Worm (Caenorhabditis elegans) whole organism, late embryonic: ENCODE results near the gene Y41D4B.17.

Source experiments
- K02D7.2 ChIP-seq: sonication (generic microtip); optimal IDR thresholded peaks from 2 replicates; lab custom pipeline; 2017; ENCODE audit warnings: mild to moderate bottlenecking, missing genetic modification characterization, missing compliant biosample characterization
- T23F11.4 ChIP-seq: fragments of 200-800 bp; sonication (Bioruptor generic); optimal IDR thresholded peaks from 2 replicates; lab custom pipeline; 2018; ENCODE audit warnings: mild to moderate bottlenecking, missing genetic modification characterization, missing compliant biosample characterization
- Y22D7AL.16 ChIP-seq: sonication (generic microtip); optimal IDR thresholded peaks from 2 replicates; lab custom pipeline; 2016; ENCODE audit warnings: missing genetic modification characterization, missing compliant biosample characterization
- ama-1 ChIP-seq: fragments of 150-350 bp; optimal IDR thresholded peaks from 2 replicates; lab custom pipeline; 2014
- ceh-14 ChIP-seq: sonication (generic microtip); optimal IDR thresholded peaks from 2 replicates; lab custom pipeline; 2016; ENCODE audit warnings: missing genotype, missing genetic modification characterization, missing compliant biosample characterization
- ceh-18 ChIP-seq: sonication (generic microtip); optimal IDR thresholded peaks from 2 replicates; lab custom pipeline; 2016; ENCODE audit warnings: missing genetic modification characterization, missing compliant biosample characterization
- ceh-19 ChIP-seq: fragments of 200-800 bp; sonication (Bioruptor generic); optimal IDR thresholded peaks from 2 replicates; lab custom pipeline; 2018; ENCODE audit warnings: mild to moderate bottlenecking, missing genetic modification characterization, missing compliant biosample characterization
- ceh-2 ChIP-seq: sonication (generic microtip); optimal IDR thresholded peaks from 2 replicates; lab custom pipeline; 2016; ENCODE audit warnings: missing genotype, missing genetic modification characterization, missing compliant biosample characterization
- ceh-22 ChIP-seq: sonication (generic microtip); optimal IDR thresholded peaks from 2 replicates; lab custom pipeline; 2017; ENCODE audit warnings: missing biosample characterization, missing genetic modification characterization
- ceh-24 ChIP-seq: sonication (generic microtip); optimal IDR thresholded peaks from 2 replicates; lab custom pipeline; 2016; ENCODE audit warnings: mild to moderate bottlenecking, missing genetic modification characterization, missing compliant biosample characterization
- ceh-31 ChIP-seq: sonication (generic microtip); optimal IDR thresholded peaks from 2 replicates; lab custom pipeline; 2016; ENCODE audit warnings: missing genetic modification characterization, missing compliant biosample characterization
- ceh-34 ChIP-seq: sonication (generic microtip); optimal IDR thresholded peaks from 2 replicates; lab custom pipeline; 2016; ENCODE audit warnings: mild to moderate bottlenecking, missing genetic modification characterization, missing compliant biosample characterization
- ceh-48 ChIP-seq: sonication (generic microtip); optimal IDR thresholded peaks from 2 replicates; lab custom pipeline; 2016; ENCODE audit warnings: missing genetic modification characterization, inconsistent platforms, missing compliant biosample characterization
- ceh-9 ChIP-seq: sonication (generic microtip); optimal IDR thresholded peaks from 2 replicates; lab custom pipeline; 2016; ENCODE audit warnings: mild to moderate bottlenecking, missing genetic modification characterization, inconsistent platforms, missing compliant biosample characterization
- che-1 ChIP-seq: sonication (generic microtip); optimal IDR thresholded peaks from 2 replicates; lab custom pipeline; 2016; ENCODE audit warnings: mild to moderate bottlenecking, missing genetic modification characterization, missing compliant biosample characterization
- dve-1 ChIP-seq: sonication (generic microtip); optimal IDR thresholded peaks from 2 replicates; lab custom pipeline; 2017; ENCODE audit warnings: antibody characterized with exemption, mild to moderate bottlenecking, missing genetic modification characterization, missing compliant biosample characterization
- elt-2 ChIP-seq: sonication (generic microtip); optimal IDR thresholded peaks from 2 replicates; lab custom pipeline; 2016; ENCODE audit warnings: missing genetic modification reagents, missing genetic modification characterization, missing compliant biosample characterization
- elt-4 ChIP-seq: sonication (generic microtip); optimal IDR thresholded peaks from 2 replicates; lab custom pipeline; 2016; ENCODE audit warnings: missing genetic modification characterization, missing compliant biosample characterization
- ets-4 ChIP-seq: sonication (generic microtip); optimal IDR thresholded peaks from 2 replicates; lab custom pipeline; 2016; ENCODE audit warnings: missing genetic modification characterization, missing compliant biosample characterization
- eyg-1 ChIP-seq: sonication (generic microtip); optimal IDR thresholded peaks from 2 replicates; lab custom pipeline; 2016; ENCODE audit warnings: missing genotype, missing genetic modification characterization, missing compliant biosample characterization
- fax-1 ChIP-seq: sonication (generic microtip); optimal IDR thresholded peaks from 2 replicates; lab custom pipeline; 2016; ENCODE audit warnings: missing genotype, missing genetic modification characterization, missing compliant biosample characterization
- fkh-10 ChIP-seq: fragments of 150-350 bp; optimal IDR thresholded peaks from 2 replicates; lab custom pipeline; 2014; ENCODE audit warnings: missing biosample characterization, missing genetic modification reagents, missing genetic modification characterization
- gmeb-2 ChIP-seq: sonication (generic microtip); optimal IDR thresholded peaks from 2 replicates; lab custom pipeline; 2016; ENCODE audit warnings: missing genetic modification characterization, inconsistent platforms, missing compliant biosample characterization
- hlh-30 ChIP-seq: sonication (generic microtip); optimal IDR thresholded peaks from 2 replicates; lab custom pipeline; 2017; ENCODE audit warnings: antibody characterized with exemption, missing genetic modification characterization, missing compliant biosample characterization; ENCODE audit not compliant: insufficient read depth
- hlh-8 ChIP-seq: sonication (generic microtip); optimal IDR thresholded peaks from 2 replicates; lab custom pipeline; 2016; ENCODE audit warnings: missing genotype, missing genetic modification characterization, missing compliant biosample characterization
- lim-6 ChIP-seq: sonication (generic microtip); optimal IDR thresholded peaks from 2 replicates; lab custom pipeline; 2016; ENCODE audit warnings: missing genetic modification characterization, missing compliant biosample characterization
- lin-11 ChIP-seq: fragments of 200-800 bp; sonication (Bioruptor generic); optimal IDR thresholded peaks from 2 replicates; lab custom pipeline; 2018; ENCODE audit warnings: mild to moderate bottlenecking, missing genetic modification characterization, missing compliant biosample characterization
- mec-3 ChIP-seq: sonication (generic microtip); optimal IDR thresholded peaks from 2 replicates; lab custom pipeline; 2016; ENCODE audit warnings: borderline replicate concordance, missing genetic modification characterization, missing compliant biosample characterization
- nfya-1 ChIP-seq: sonication (generic microtip); optimal IDR thresholded peaks from 2 replicates; lab custom pipeline; 2017; ENCODE audit warnings: missing genetic modification characterization, mild to moderate bottlenecking, missing compliant biosample characterization, antibody characterized with exemption, moderate library complexity
- nhr-11 ChIP-seq: fragments of 150-350 bp; optimal IDR thresholded peaks from 2 replicates; lab custom pipeline; 2014; ENCODE audit warnings: missing biosample characterization, missing genetic modification characterization
- nhr-232 ChIP-seq: sonication (generic microtip); optimal IDR thresholded peaks from 2 replicates; lab custom pipeline; 2016; ENCODE audit warnings: missing genetic modification characterization, missing compliant biosample characterization
- npax-4 ChIP-seq: sonication (generic microtip); optimal IDR thresholded peaks from 2 replicates; lab custom pipeline; 2016; ENCODE audit warnings: missing genetic modification characterization, missing compliant biosample characterization
- odd-2 ChIP-seq: sonication (generic microtip); optimal IDR thresholded peaks from 2 replicates; lab custom pipeline; 2017; ENCODE audit warnings: antibody characterized with exemption, mild to moderate bottlenecking, missing genetic modification characterization, missing compliant biosample characterization
- pat-9 ChIP-seq: fragments of 200-800 bp; sonication (Bioruptor generic); optimal IDR thresholded peaks from 2 replicates; lab custom pipeline; 2018; ENCODE audit warnings: mild to moderate bottlenecking, missing genetic modification characterization, moderate library complexity, missing compliant biosample characterization
- pha-2 ChIP-seq: sonication (generic microtip); optimal IDR thresholded peaks from 2 replicates; lab custom pipeline; 2017; ENCODE audit warnings: mild to moderate bottlenecking, missing genetic modification characterization, missing compliant biosample characterization
- pros-1 ChIP-seq: fragments of 150-350 bp; optimal IDR thresholded peaks from 2 replicates; lab custom pipeline; 2014; ENCODE audit warnings: missing biosample characterization, missing genetic modification reagents, missing genetic modification characterization
- ref-2 ChIP-seq: sonication (generic microtip); optimal IDR thresholded peaks from 2 replicates; lab custom pipeline; 2016; ENCODE audit warnings: missing genetic modification characterization, missing compliant biosample characterization
- rnt-1 ChIP-seq: sonication (generic microtip); optimal IDR thresholded peaks from 2 replicates; lab custom pipeline; 2016; ENCODE audit warnings: missing genetic modification characterization, missing compliant biosample characterization
- sdc-2 ChIP-seq: sonication (generic microtip); optimal IDR thresholded peaks from 2 replicates; lab custom pipeline; 2016; ENCODE audit warnings: missing genotype, missing genetic modification characterization, missing compliant biosample characterization
- sox-2 ChIP-seq: fragments of 200-800 bp; sonication (Bioruptor generic); IDR thresholded peaks from 2 replicates; pipeline ENCODE4 v1.3.6; 2022; ENCODE audit warnings: missing genetic modification reagents, missing genetic modification characterization, missing compliant biosample characterization
- tbx-2 ChIP-seq: sonication (generic microtip); optimal IDR thresholded peaks from 2 replicates; lab custom pipeline; 2016; ENCODE audit warnings: missing genetic modification characterization, missing compliant biosample characterization
- tbx-7 ChIP-seq: sonication (generic microtip); optimal IDR thresholded peaks from 2 replicates; lab custom pipeline; 2016; ENCODE audit warnings: missing genotype, missing genetic modification characterization, missing compliant biosample characterization
- ttx-3 ChIP-seq: sonication (generic microtip); optimal IDR thresholded peaks from 2 replicates; lab custom pipeline; 2016; ENCODE audit warnings: missing genetic modification reagents, missing genetic modification characterization, missing compliant biosample characterization
- unc-3 ChIP-seq, 2 experiments: fragments of 200-800 bp in 1 of 2; sonication (Bioruptor generic) in 1 of 2; sonication (generic microtip) in 1 of 2; conservative IDR thresholded peaks in 1 of 2; optimal IDR thresholded peaks in 1 of 2; 2 replicates each; pipeline versions ENCODE4 v1.3.6 to Lab custom; 2016 to 2022; ENCODE audit warnings: missing compliant biosample characterization in 2 of 2, missing genetic modification characterization in 2 of 2, missing genetic modification reagents in 1 of 2
- unc-42 ChIP-seq: sonication (generic microtip); optimal IDR thresholded peaks from 2 replicates; lab custom pipeline; 2016; ENCODE audit warnings: missing genotype, missing genetic modification characterization, missing compliant biosample characterization
- unc-55 ChIP-seq: sonication (generic microtip); optimal IDR thresholded peaks from 2 replicates; lab custom pipeline; 2017; ENCODE audit warnings: missing biosample characterization, missing genetic modification reagents, missing genetic modification characterization

Y41D4B.17 gene

DNA sequence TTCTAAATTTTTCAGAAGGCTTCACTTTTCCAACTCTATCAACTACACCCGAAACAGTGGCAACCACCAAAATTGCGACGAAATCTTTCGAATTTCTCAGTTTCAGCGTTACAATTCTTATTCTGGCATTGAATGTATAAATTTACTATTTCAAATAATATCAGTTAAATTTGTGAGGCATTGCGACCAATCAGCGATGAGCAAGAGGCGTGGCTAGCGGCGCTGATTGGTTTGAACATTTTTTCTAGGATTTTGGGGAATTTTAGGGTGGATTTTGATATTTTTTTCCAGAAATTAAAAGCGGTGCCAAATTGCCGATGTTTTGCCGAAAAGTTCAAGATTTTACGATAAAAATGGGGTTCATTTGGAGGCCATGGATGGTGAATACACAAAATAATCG lies 7.7 kb downstream of the Y41D4B.17 start:
- TF ChIP-seq gmeb-2 (tag; lab: Kevin White, UChicago) (no peak), nfya-1 (tag; lab: Kevin White, UChicago) (peak; percentile 96), pros-1 (tag; lab: Kevin White, UChicago) (no peak)
- TF ChIP-seq, all 69 proteins: peak for 1

- no peak for TF ChIP-seq tbx-7 (tag; lab: Kevin White, UChicago)
- TF ChIP-seq ttx-3 (tag; lab: Kevin White, UChicago) = no peak
- no peak for TF ChIP-seq nhr-11 (tag; lab: Kevin White, UChicago)
- TF ChIP-seq ceh-24 (tag; lab: Kevin White, UChicago) = no peak
- TF ChIP-seq fkh-10 = no peak
- TF ChIP-seq lim-6 (tag; lab: Kevin White, UChicago) = no peak
- TF ChIP-seq pat-9 (tag; lab: Kevin White, UChicago) = no peak
- no peak for TF ChIP-seq ets-4 (tag; lab: Kevin White, UChicago)
- no peak for TF ChIP-seq unc-3 (GFP tag; conservative IDR thresholded peaks at IDR 0.05; lab: Robert Waterston, UW)
- TF ChIP-seq unc-3 (tag; optimal IDR thresholded peaks at IDR 0.05; lab: Kevin White, UChicago) = no peak
- no peak for TF ChIP-seq sox-2 (GFP tag; lab: Robert Waterston, UW)
- no peak for TF ChIP-seq lin-11 (tag; lab: Kevin White, UChicago)
- no peak for TF ChIP-seq hlh-8 (tag; lab: Kevin White, UChicago)
- no peak for TF ChIP-seq rnt-1
- TF ChIP-seq gmeb-2 (tag; lab: Kevin White, UChicago) = no peak
- TF ChIP-seq unc-42 (tag; lab: Kevin White, UChicago) = no peak
- TF ChIP-seq ref-2 = no peak
- TF ChIP-seq eyg-1 (tag; lab: Kevin White, UChicago) = no peak
- TF ChIP-seq nfya-1 (tag; lab: Kevin White, UChicago) = no peak
- TF ChIP-seq elt-4 (tag; lab: Kevin White, UChicago) = no peak
- TF ChIP-seq npax-4 (tag; lab: Kevin White, UChicago) = no peak
These were observed 16.8 kb downstream of the Y41D4B.17 start, which contains the start of gene Y41D4B.14 for ce11 chrIV:1576731-1577130. Gene Y41D4B.14 (plus strand): TSS chrIV:1577031.

- TF ChIP-seq unc-3 (GFP tag; conservative IDR thresholded peaks at IDR 0.05; lab: Robert Waterston, UW) (no peak; the same call in 1 of the 2 replicates), unc-3 (tag; optimal IDR thresholded peaks at IDR 0.05; lab: Kevin White, UChicago) (peak; percentile 84), elt-2 (tag; lab: Kevin White, UChicago) (peak; percentile 92), eyg-1 (tag; lab: Kevin White, UChicago) (no peak), nhr-11 (tag; lab: Kevin White, UChicago) (no peak), Y22D7AL.16 (tag; lab: Kevin White, UChicago) (peak; percentile 64), nfya-1 (tag; lab: Kevin White, UChicago) (peak; percentile 89), ceh-9 (tag; lab: Kevin White, UChicago) (peak; percentile 28), pha-2 (tag; lab: Kevin White, UChicago) (peak; percentile 88), K02D7.2 (tag; lab: Kevin White, UChicago) (peak; percentile 79), ceh-22 (tag; lab: Kevin White, UChicago) (peak; percentile 50), hlh-8 (tag; lab: Kevin White, UChicago) (peak; percentile 82), ceh-19 (GFP tag; lab: Kevin White, UChicago) (peak; percentile 88), fax-1 (tag; lab: Kevin White, UChicago) (peak; percentile 83), ceh-34 (tag; lab: Kevin White, UChicago) (peak; percentile 89), lin-11 (tag; lab: Kevin White, UChicago) (peak; percentile 62), dve-1 (peak; percentile 50), odd-2 (tag; lab: Kevin White, UChicago) (no peak), mec-3 (tag; lab: Kevin White, UChicago) (peak; percentile 65), unc-55 (GFP tag; lab: Kevin White, UChicago) (no peak), ceh-2 (tag; lab: Kevin White, UChicago) (peak; percentile 87), T23F11.4 (GFP tag; lab: Kevin White, UChicago) (peak; percentile 47), hlh-30 (tag; lab: Kevin White, UChicago) (peak; percentile 79), ceh-14 (tag; lab: Kevin White, UChicago) (peak; percentile 91), gmeb-2 (tag; lab: Kevin White, UChicago) (peak; percentile 73), ceh-48 (peak; percentile 50), che-1 (tag; lab: Kevin White, UChicago) (peak; percentile 74), ceh-18 (tag; lab: Kevin White, UChicago) (peak; percentile 89), ceh-31 (tag; lab: Kevin White, UChicago) (peak; percentile 95), tbx-2 (tag; lab: Kevin White, UChicago) (peak; percentile 93), sox-2 (GFP tag; lab: Robert Waterston, UW) (no peak), ref-2 (peak; percentile 93), sdc-2 (peak; percentile 75), npax-4 (tag; lab: Kevin White, UChicago) (peak; percentile 34), fkh-10 (no peak), nhr-232 (tag; lab: Kevin White, UChicago) (peak; percentile 64), ama-1 (lab: Kevin White, UChicago) (no peak), rnt-1 (peak; percentile 90)
These were observed 35.9 kb downstream of the Y41D4B.17 start, which contains the start of gene npp-8 for ce11 chrIV:1595802-1596201. Gene npp-8 (minus strand): TSS chrIV:1595824.
